Worm (Caenorhabditis elegans): Measurements from ENCODE around the gene npr-38.

The npr-38 gene

ce11 chrX:6296402-6296844 lies 15.1 kb upstream of the npr-38 start (continued):
- TF ChIP-seq duxl-1 (tag; optimal IDR thresholded peaks at IDR 0.05; ENCODE audit: poor library complexity) (peak; percentile 99), daf-8 (GFP tag; IDR thresholded peaks at IDR 0.05) (0 out of 2 replicates have a peak, but pooled peaks have one; percentile 83), lir-3 (tag; optimal IDR thresholded peaks at IDR 0.05) (peak; percentile 95), nhr-10 (tag; optimal IDR thresholded peaks at IDR 0.05) (peak; percentile 100), ctbp-1 (GFP tag; IDR thresholded peaks at IDR 0.05) (peak; percentile 99), hmg-1.1 (GFP tag; IDR thresholded peaks at IDR 0.05) (peak; percentile 100), jun-1 (tag; optimal IDR thresholded peaks at IDR 0.05) (peak; percentile 100), fkh-10 (GFP tag; optimal IDR thresholded peaks at IDR 0.05) (peak; percentile 100), saeg-2 (GFP tag; IDR thresholded peaks at IDR 0.05) (peak; percentile 99), gei-8 (GFP tag; optimal IDR thresholded peaks at IDR 0.05) (peak; percentile 96), ceh-32 (tag; optimal IDR thresholded peaks at IDR 0.05; ENCODE audit: poor library complexity) (peak; percentile 91), unc-62 (GFP tag; optimal IDR thresholded peaks at IDR 0.05 in 1 of 2) (peak; percentile 93 to 100), unc-62 (tag; optimal IDR thresholded peaks at IDR 0.05) (peak; percentile 91), dmd-6 (GFP tag; IDR thresholded peaks at IDR 0.05) (peak; percentile 98), nhr-6 (tag; optimal IDR thresholded peaks at IDR 0.05) (peak; percentile 99), zfp-2 (tag; optimal IDR thresholded peaks at IDR 0.05) (peak; percentile 91), ZK337.2 (GFP tag; IDR thresholded peaks at IDR 0.05) (peak; percentile 88), lin-29 (GFP tag; IDR thresholded peaks at IDR 0.05) (peak; percentile 97), madf-9 (GFP tag; conservative IDR thresholded peaks at IDR 0.05) (peak; percentile 99), F10B5.3 (tag; optimal IDR thresholded peaks at IDR 0.05) (peak; percentile 97), nhr-11 (tag; optimal IDR thresholded peaks at IDR 0.05) (peak; percentile 99), zip-11 (GFP tag; IDR thresholded peaks at IDR 0.05) (0 out of 2 replicates have a peak, but pooled peaks have one; percentile 38), nhr-237 (tag; optimal IDR thresholded peaks at IDR 0.05) (peak; percentile 95), aly-2 (tag; optimal IDR thresholded peaks at IDR 0.05) (no peak), D1046.2 (GFP tag; IDR thresholded peaks at IDR 0.05) (peak; percentile 95), snpc-1.2 (GFP tag; IDR thresholded peaks at IDR 0.05) (no peak), dpl-1 (GFP tag; optimal IDR thresholded peaks at IDR 0.05) (peak; percentile 74), ceh-82 (tag; optimal IDR thresholded peaks at IDR 0.05) (peak; percentile 96), arid-1 (GFP tag; conservative IDR thresholded peaks at IDR 0.05) (peak; percentile 96), ceh-44 (GFP tag; IDR thresholded peaks at IDR 0.05) (peak; percentile 45; the same call in 1 of the 2 replicates), zip-2 (tag; optimal IDR thresholded peaks at IDR 0.05) (peak; percentile 97), lin-1 (GFP tag; IDR thresholded peaks at IDR 0.05) (peak; percentile 94), tag-97 (GFP tag; IDR thresholded peaks at IDR 0.05) (peak; percentile 91; the same call in 1 of the 2 replicates), F37D6.2 (tag; optimal IDR thresholded peaks at IDR 0.05) (peak; percentile 99), spr-1 (tag; optimal IDR thresholded peaks at IDR 0.05) (peak; percentile 98), cey-2 (tag; optimal IDR thresholded peaks at IDR 0.05; ENCODE audit: borderline replicate concordance, insufficient read depth) (peak; percentile 56), egl-43 (GFP tag; IDR thresholded peaks at IDR 0.05) (peak; percentile 100), Y48G9A.11 (GFP tag; IDR thresholded peaks at IDR 0.05) (0 out of 2 replicates have a peak, but pooled peaks have one; percentile 42), pqm-1 (tag; optimal IDR thresholded peaks at IDR 0.05) (peak; percentile 46), nhr-25 (tag; optimal IDR thresholded peaks at IDR 0.05; ENCODE audit: borderline replicate concordance, insufficient read depth) (peak; percentile 98), F44E2.7 (GFP tag; IDR thresholded peaks at IDR 0.05) (peak; percentile 92), tra-1 (GFP tag; IDR thresholded peaks at IDR 0.05) (peak; percentile 98), dmd-9 (GFP tag; IDR thresholded peaks at IDR 0.05) (peak; percentile 94), skn-1 (tag; optimal IDR thresholded peaks at IDR 0.05) (peak; percentile 72), fos-1 (tag; optimal IDR thresholded peaks at IDR 0.05) (peak; percentile 95), lsy-2 (tag; optimal IDR thresholded peaks at IDR 0.05) (peak; percentile 96 to 97), lin-39 (tag; optimal IDR thresholded peaks at IDR 0.05) (peak; percentile 84), spr-3 (GFP tag; optimal IDR thresholded peaks at IDR 0.05) (peak; percentile 99), T26A8.4 (GFP tag; IDR thresholded peaks at IDR 0.05) (peak; percentile 100), ces-1 (GFP tag; optimal IDR thresholded peaks at IDR 0.05) (peak; percentile 97), F49E8.2 (tag; optimal IDR thresholded peaks at IDR 0.05; ENCODE audit: borderline replicate concordance) (peak; percentile 19)

Data from whole organism, L4 larva.